Worm (Caenorhabditis elegans) whole organism, L2 larva: ENCODE measurements around the gene pie-1.

Source experiments
- lsy-2 ChIP-seq, 2 experiments: fragments of 150-350 bp in 1 of 2; sonication (generic microtip) in 1 of 2; optimal IDR thresholded peaks; 2 replicates each; lab custom pipeline; 2014 to 2017; ENCODE audit warnings: missing biosample characterization in 2 of 2, missing genetic modification characterization in 2 of 2
- nhr-12 ChIP-seq: fragments of 150-350 bp; optimal IDR thresholded peaks from 2 replicates; lab custom pipeline; 2014; ENCODE audit warnings: missing biosample characterization, missing genetic modification characterization
- nhr-6 ChIP-seq: fragments of 150-350 bp; optimal IDR thresholded peaks from 2 replicates; lab custom pipeline; 2014; ENCODE audit warnings: missing biosample characterization, missing genetic modification characterization
- unc-62 ChIP-seq: fragments of 150-350 bp; optimal IDR thresholded peaks from 2 replicates; lab custom pipeline; 2014; ENCODE audit warnings: missing biosample characterization, missing genetic modification reagents, missing genetic modification characterization
- zag-1 ChIP-seq: fragments of 150-350 bp; optimal IDR thresholded peaks from 2 replicates; lab custom pipeline; 2014; ENCODE audit warnings: missing biosample characterization, missing genetic modification characterization

DNA sequence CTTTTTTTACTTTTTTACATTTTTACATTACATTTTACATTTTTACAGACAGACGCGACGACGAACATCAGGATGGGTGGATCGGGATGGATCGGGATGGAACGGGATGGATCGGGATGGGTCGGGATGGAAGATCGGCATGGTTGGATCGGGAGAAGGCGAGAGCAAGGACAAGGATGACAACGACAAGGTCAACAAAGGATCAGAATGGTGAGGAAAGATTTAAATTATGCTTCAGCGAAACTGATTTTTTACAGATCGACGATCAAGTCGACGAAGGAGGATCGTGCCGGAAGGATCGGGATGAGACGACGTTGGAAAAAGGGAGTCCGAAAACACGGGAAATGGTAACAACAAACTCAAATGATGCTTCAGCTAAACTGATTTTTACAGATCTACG is 38.6 kb upstream of the pie-1 start:
- no peak for TF ChIP-seq zag-1 (tag; lab: Kevin White, UChicago)
- TF ChIP-seq lsy-2 (tag; optimal IDR thresholded peaks at IDR 0.05; lab: Kevin White, UChicago): no peak
- no peak for TF ChIP-seq unc-62 (GFP tag; lab: Kevin White, UChicago)
- no peak for TF ChIP-seq nhr-6 (tag; lab: Kevin White, UChicago)
- no peak for TF ChIP-seq nhr-12 (tag; lab: Kevin White, UChicago)
